Fruit fly (Drosophila melanogaster) whole organism, embryonic: ENCODE results near the gene dnc.

Experiments used
- Aef1 ChIP-seq: fragments of 200-800 bp; sonication (Bioruptor generic); IDR thresholded peaks from 3 replicates; pipeline ENCODE4 v1.3.6; 2022; ENCODE audit warnings: missing biosample characterization, missing genetic modification characterization
- B-H2 ChIP-seq: fragments of 200-800 bp; sonication (Bioruptor generic); optimal IDR thresholded peaks from 2 replicates; lab custom pipeline; 2018; ENCODE audit warnings: missing biosample characterization, mild to moderate bottlenecking, missing genetic modification characterization
- Bteb2 ChIP-seq: fragments of 200-800 bp; sonication (Bioruptor generic); optimal IDR thresholded peaks from 2 replicates; lab custom pipeline; 2016; ENCODE audit warnings: missing biosample characterization, missing genetic modification characterization
- CG10209 ChIP-seq: fragments of 200-800 bp; sonication (Bioruptor generic); optimal IDR thresholded peaks from 3 replicates; lab custom pipeline; 2017; ENCODE audit warnings: missing biosample characterization, mild to moderate bottlenecking, missing genetic modification characterization, missing genetic modification reagents
- CG11093 ChIP-seq: fragments of 200-800 bp; sonication (Bioruptor generic); IDR thresholded peaks from 3 replicates; pipeline ENCODE4 v1.3.6; 2022; ENCODE audit warnings: missing biosample characterization, missing genetic modification characterization
- CG12104 ChIP-seq: fragments of 200-800 bp; sonication (Bioruptor generic); optimal IDR thresholded peaks from 3 replicates; lab custom pipeline; 2016; ENCODE audit warnings: missing biosample characterization, missing genetic modification characterization
- CG12391 ChIP-seq: fragments of 200-800 bp; sonication (Bioruptor generic); optimal IDR thresholded peaks from 3 replicates; lab custom pipeline; 2018; ENCODE audit warnings: missing biosample characterization, mild to moderate bottlenecking, missing genetic modification characterization, moderate library complexity
- CG14667 ChIP-seq: fragments of 200-800 bp; sonication (Bioruptor generic); IDR thresholded peaks from 2 replicates; pipeline ENCODE4 v1.3.6; 2022; ENCODE audit warnings: missing biosample characterization, missing genetic modification characterization
- CG14710 ChIP-seq: fragments of 200-800 bp; sonication (Bioruptor generic); optimal IDR thresholded peaks from 3 replicates; lab custom pipeline; 2019; ENCODE audit warnings: missing biosample characterization, mild to moderate bottlenecking, missing genetic modification characterization, moderate library complexity
- CG18764 ChIP-seq: fragments of 200-800 bp; sonication (Bioruptor generic); optimal IDR thresholded peaks from 3 replicates; lab custom pipeline; 2016; ENCODE audit warnings: missing biosample characterization, missing genetic modification characterization
- CG2120 ChIP-seq: fragments of 200-800 bp; sonication (Bioruptor generic); optimal IDR thresholded peaks from 3 replicates; lab custom pipeline; 2016; ENCODE audit warnings: missing biosample characterization, missing genetic modification characterization
- CG2202 ChIP-seq: fragments of 200-800 bp; sonication (Bioruptor generic); optimal IDR thresholded peaks from 2 replicates; lab custom pipeline; 2018; ENCODE audit warnings: missing biosample characterization, mild to moderate bottlenecking, missing genetic modification characterization
- CG30020 ChIP-seq: fragments of 200-800 bp; optimal IDR thresholded peaks from 2 replicates; lab custom pipeline; 2019; ENCODE audit warnings: missing biosample characterization, mild to moderate bottlenecking, missing genetic modification characterization, moderate library complexity
- CG30431 ChIP-seq: fragments of 200-800 bp; sonication (Bioruptor generic); optimal IDR thresholded peaks from 2 replicates; lab custom pipeline; 2017; ENCODE audit warnings: missing biosample characterization, missing genetic modification characterization
- CG34376 ChIP-seq: fragments of 200-800 bp; sonication (Bioruptor generic); optimal IDR thresholded peaks from 2 replicates; lab custom pipeline; 2018; ENCODE audit warnings: missing biosample characterization, mild to moderate bottlenecking, missing genetic modification characterization
- CG42726 ChIP-seq: fragments of 200-800 bp; sonication (Bioruptor generic); IDR thresholded peaks from 2 replicates; pipeline ENCODE4 v1.3.6; 2022; ENCODE audit warnings: missing biosample characterization, missing genetic modification characterization; ENCODE audit not compliant: partially characterized antibody
- CG5245 ChIP-seq: fragments of 200-800 bp; sonication (Bioruptor generic); optimal IDR thresholded peaks from 3 replicates; lab custom pipeline; 2016; ENCODE audit warnings: missing biosample characterization, missing genetic modification characterization
- CG6683 ChIP-seq: fragments of 200-800 bp; sonication (Bioruptor generic); optimal IDR thresholded peaks from 2 replicates; lab custom pipeline; 2017; ENCODE audit warnings: missing biosample characterization, mild to moderate bottlenecking, missing genetic modification characterization, missing genetic modification reagents
- CG7963 ChIP-seq: fragments of 200-800 bp; sonication (Bioruptor generic); IDR thresholded peaks from 3 replicates; pipeline ENCODE4 v1.3.6; 2022; ENCODE audit warnings: missing biosample characterization, missing genetic modification characterization; ENCODE audit not compliant: partially characterized antibody
- CG8478 ChIP-seq: fragments of >200 bp; optimal IDR thresholded peaks from 2 replicates; lab custom pipeline; 2018
- CG8924 ChIP-seq: fragments of 200-800 bp; optimal IDR thresholded peaks from 3 replicates; lab custom pipeline; 2019; ENCODE audit warnings: missing biosample characterization, mild to moderate bottlenecking, missing genetic modification characterization, moderate library complexity
- CG9215 ChIP-seq: fragments of 200-800 bp; sonication (Bioruptor generic); IDR thresholded peaks from 2 replicates; pipeline ENCODE4 v1.3.6; 2022; ENCODE audit warnings: missing biosample characterization, missing genetic modification characterization
- CG9437 ChIP-seq: fragments of 200-800 bp; sonication (Bioruptor generic); optimal IDR thresholded peaks from 2 replicates; lab custom pipeline; 2018; ENCODE audit warnings: missing biosample characterization, mild to moderate bottlenecking, missing genetic modification characterization
- Dad ChIP-seq: fragments of 200-800 bp; sonication (Bioruptor generic); optimal IDR thresholded peaks from 3 replicates; lab custom pipeline; 2016; ENCODE audit warnings: missing biosample characterization, missing genetic modification characterization
- Dfd ChIP-seq, 2 experiments: fragments of >200 bp; optimal IDR thresholded peaks; 2 replicates each; lab custom pipeline; 2017; ENCODE audit warnings: missing biosample characterization in 2 of 2, missing genetic modification characterization in 2 of 2
- Eip74EF ChIP-seq, 2 experiments: fragments of 200-800 bp in 1 of 2; fragments of >200 bp in 1 of 2; sonication (Bioruptor generic) in 1 of 2; optimal IDR thresholded peaks; 2 replicates each; lab custom pipeline; 2017 to 2019; ENCODE audit warnings: missing biosample characterization in 2 of 2, missing genetic modification characterization in 2 of 2, mild to moderate bottlenecking in 1 of 2, moderate library complexity in 1 of 2
- Fer1 ChIP-seq: fragments of 200-800 bp; sonication (Bioruptor generic); optimal IDR thresholded peaks from 2 replicates; lab custom pipeline; 2017; ENCODE audit warnings: missing biosample characterization, mild to moderate bottlenecking, missing genetic modification characterization
- Fer3 ChIP-seq: fragments of 200-800 bp; sonication (Bioruptor generic); optimal IDR thresholded peaks from 2 replicates; lab custom pipeline; 2018; ENCODE audit warnings: missing biosample characterization, mild to moderate bottlenecking, missing genetic modification characterization, moderate library complexity
- HmgD ChIP-seq: fragments of 200-800 bp; sonication (Bioruptor generic); optimal IDR thresholded peaks from 3 replicates; lab custom pipeline; 2016; ENCODE audit warnings: missing biosample characterization, missing genetic modification characterization
- Hr39 ChIP-seq: fragments of >200 bp; optimal IDR thresholded peaks from 2 replicates; lab custom pipeline; 2017
- Lpt ChIP-seq: fragments of >200 bp; optimal IDR thresholded peaks from 2 replicates; lab custom pipeline; 2018; ENCODE audit warnings: missing biosample characterization, missing genetic modification characterization
- NfI ChIP-seq: fragments of 200-800 bp; sonication (Bioruptor generic); optimal IDR thresholded peaks from 3 replicates; lab custom pipeline; 2018; ENCODE audit warnings: missing biosample characterization, mild to moderate bottlenecking, missing genetic modification characterization, moderate library complexity
- Opbp ChIP-seq: fragments of 200-800 bp; sonication (Bioruptor generic); IDR thresholded peaks from 3 replicates; pipeline ENCODE4 v1.3.6; 2022; ENCODE audit warnings: missing biosample characterization, missing genetic modification characterization; ENCODE audit not compliant: partially characterized antibody
- Side ChIP-seq: fragments of 200-800 bp; sonication (Bioruptor generic); optimal IDR thresholded peaks from 2 replicates; lab custom pipeline; 2016; ENCODE audit warnings: missing biosample characterization, missing genetic modification characterization
- Sry-β ChIP-seq: fragments of 200-800 bp; sonication (Bioruptor generic); optimal IDR thresholded peaks from 2 replicates; lab custom pipeline; 2018; ENCODE audit warnings: missing biosample characterization, mild to moderate bottlenecking, missing genetic modification characterization, moderate library complexity
- Sry-δ ChIP-seq: fragments of 200-800 bp; sonication (Bioruptor generic); optimal IDR thresholded peaks from 2 replicates; lab custom pipeline; 2016; ENCODE audit warnings: missing biosample characterization, missing genetic modification characterization
- Stat92E ChIP-seq, 3 experiments: fragments of >200 bp in 2 of 3; fragments of 200-800 bp in 1 of 3; sonication (Bioruptor generic) in 1 of 3; optimal IDR thresholded peaks; 2 replicates each; lab custom pipeline; 2017 to 2019; ENCODE audit warnings: missing biosample characterization in 3 of 3, missing genetic modification characterization in 3 of 3, mild to moderate bottlenecking in 1 of 3, moderate library complexity in 1 of 3
- Xrp1 ChIP-seq: fragments of 200-800 bp; sonication (Bioruptor generic); IDR thresholded peaks from 2 replicates; pipeline ENCODE4 v1.3.6; 2022; ENCODE audit warnings: missing biosample characterization, missing genetic modification characterization
- az2 ChIP-seq: fragments of 200-800 bp; sonication (Bioruptor generic); optimal IDR thresholded peaks from 3 replicates; lab custom pipeline; 2016; ENCODE audit warnings: missing biosample characterization, missing genetic modification characterization
- br ChIP-seq: fragments of >200 bp; optimal IDR thresholded peaks from 2 replicates; lab custom pipeline; 2017
- cg ChIP-seq: fragments of 200-800 bp; sonication (Bioruptor generic); optimal IDR thresholded peaks from 3 replicates; lab custom pipeline; 2019; ENCODE audit warnings: missing biosample characterization, mild to moderate bottlenecking, missing genetic modification characterization, moderate library complexity
- chinmo ChIP-seq: fragments of 200-800 bp; sonication (Bioruptor generic); IDR thresholded peaks from 4 replicates; pipeline ENCODE4 v1.3.6; 2022; ENCODE audit warnings: missing biosample characterization, missing genetic modification characterization; ENCODE audit not compliant: partially characterized antibody
- corto ChIP-seq: fragments of 200-800 bp; sonication (Bioruptor generic); optimal IDR thresholded peaks from 2 replicates; lab custom pipeline; 2016; ENCODE audit warnings: missing biosample characterization, mild to moderate bottlenecking, missing genetic modification characterization, moderate library complexity
- crc ChIP-seq: fragments of 200-800 bp; sonication (Bioruptor generic); optimal IDR thresholded peaks from 2 replicates; lab custom pipeline; 2016; ENCODE audit warnings: missing biosample characterization, missing genetic modification characterization
- emc ChIP-seq: fragments of 200-800 bp; sonication (Bioruptor generic); optimal IDR thresholded peaks from 2 replicates; lab custom pipeline; 2016; ENCODE audit warnings: missing biosample characterization, missing genetic modification characterization
- her ChIP-seq: fragments of 200-800 bp; sonication (Bioruptor generic); optimal IDR thresholded peaks from 2 replicates; lab custom pipeline; 2016; ENCODE audit warnings: missing biosample characterization, missing genetic modification characterization
- kay ChIP-seq: fragments of 200-800 bp; sonication (Bioruptor generic); optimal IDR thresholded peaks from 2 replicates; lab custom pipeline; 2016; ENCODE audit warnings: missing biosample characterization, missing genetic modification characterization
- org-1 ChIP-seq: fragments of 200-800 bp; sonication (Bioruptor generic); optimal IDR thresholded peaks from 2 replicates; lab custom pipeline; 2017; ENCODE audit warnings: missing biosample characterization, missing genetic modification characterization
- ro ChIP-seq: fragments of 200-800 bp; sonication (Bioruptor generic); IDR thresholded peaks from 2 replicates; pipeline ENCODE4 v1.3.6; 2022; ENCODE audit warnings: missing biosample characterization, missing genetic modification characterization
- sisA ChIP-seq: fragments of 200-800 bp; sonication (Bioruptor generic); IDR thresholded peaks from 2 replicates; pipeline ENCODE4 v1.3.6; 2022; ENCODE audit warnings: missing biosample characterization, missing genetic modification characterization
- trh ChIP-seq: fragments of 200-800 bp; sonication (Bioruptor generic); optimal IDR thresholded peaks from 2 replicates; lab custom pipeline; 2016; ENCODE audit warnings: missing biosample characterization, missing genetic modification characterization

Gene dnc

dm6 chrX:3366884-3367669 is 190.8 kb downstream of the dnc start (continued):
- TF ChIP-seq Opbp (GFP tag; lab: Robert Waterston, UW): no peak
- TF ChIP-seq cg (GFP tag; lab: Kevin White, UChicago): peak; percentile 7
- no peak for TF ChIP-seq HmgD (GFP tag; lab: Kevin White, UChicago)
- peak; percentile 73 for TF ChIP-seq CG14710 (tag; lab: Kevin White, UChicago)
- TF ChIP-seq CG12391: peak; percentile 68
- no peak for TF ChIP-seq Fer1
- no peak for TF ChIP-seq CG34376 (GFP tag; lab: Kevin White, UChicago)
- TF ChIP-seq CG8478 (lab: Kevin White, UChicago): no peak
- peak; percentile 41 for TF ChIP-seq CG8924 (tag; lab: Kevin White, UChicago)
- no peak for TF ChIP-seq Side (GFP tag; lab: Kevin White, UChicago)
- TF ChIP-seq Eip74EF (GFP tag; optimal IDR thresholded peaks at IDR 0.05; lab: Kevin White, UChicago): no peak
- peak in 1 of 3 experiments; percentile 88 for TF ChIP-seq Stat92E (GFP tag; optimal IDR thresholded peaks at IDR 0.05; lab: Kevin White, UChicago)
- TF ChIP-seq CG11093: no peak
- peak; percentile 59; the same call in 1 of the 2 replicates for TF ChIP-seq Xrp1
- no peak for TF ChIP-seq Bteb2 (GFP tag; lab: Kevin White, UChicago)
- no peak for TF ChIP-seq CG7963
- no peak for TF ChIP-seq CG6683
- no peak for TF ChIP-seq kay (GFP tag; lab: Kevin White, UChicago)
- TF ChIP-seq CG30020 (tag; lab: Kevin White, UChicago): no peak
- peak; percentile 41 for TF ChIP-seq CG5245
- TF ChIP-seq CG2202 (tag; lab: Kevin White, UChicago): peak; percentile 32
- no peak for TF ChIP-seq CG9437 (GFP tag; lab: Kevin White, UChicago)
- no peak for TF ChIP-seq CG12104 (GFP tag; lab: Kevin White, UChicago)
- TF ChIP-seq Aef1 (GFP tag; lab: Robert Waterston, UW): no peak
- no peak for TF ChIP-seq br (lab: Kevin White, UChicago)
- no peak for TF ChIP-seq crc
- TF ChIP-seq chinmo (GFP tag; lab: Robert Waterston, UW): no peak
- peak; percentile 64 for TF ChIP-seq az2
- no peak for TF ChIP-seq her (GFP tag; lab: Kevin White, UChicago)
- no peak for TF ChIP-seq CG9215
- no peak for TF ChIP-seq Dfd (GFP tag; optimal IDR thresholded peaks at IDR 0.05; lab: Kevin White, UChicago)
- TF ChIP-seq B-H2: no peak
- peak; percentile 50 for TF ChIP-seq CG30431 (GFP tag; lab: Kevin White, UChicago)
- TF ChIP-seq ro: no peak; the same call in 1 of the 2 replicates
- no peak for TF ChIP-seq Dad (GFP tag; lab: Kevin White, UChicago)
- TF ChIP-seq emc (GFP tag; lab: Kevin White, UChicago): no peak
- no peak for TF ChIP-seq Lpt
- no peak for TF ChIP-seq CG42726 (GFP tag; lab: Robert Waterston, UW)
- TF ChIP-seq Sry-β (GFP tag; lab: Kevin White, UChicago): no peak
- no peak for TF ChIP-seq Hr39 (lab: Kevin White, UChicago)
- TF ChIP-seq trh (GFP tag; lab: Kevin White, UChicago): no peak
- TF ChIP-seq NfI: no peak
- no peak for TF ChIP-seq Fer3
- TF ChIP-seq corto (GFP tag; lab: Kevin White, UChicago): no peak
- TF ChIP-seq Sry-δ (GFP tag; lab: Kevin White, UChicago): no peak
- TF ChIP-seq CG10209 (GFP tag; lab: Kevin White, UChicago): peak; percentile 40
- no peak for TF ChIP-seq org-1
- no peak for TF ChIP-seq CG18764
- no peak for TF ChIP-seq CG14667
- no peak for TF ChIP-seq sisA (GFP tag; lab: Robert Waterston, UW)
- TF ChIP-seq CG2120 (GFP tag; lab: Kevin White, UChicago): no peak
